Worm (Caenorhabditis elegans): Measurements from ENCODE around the gene wee-1.3.

DNA sequence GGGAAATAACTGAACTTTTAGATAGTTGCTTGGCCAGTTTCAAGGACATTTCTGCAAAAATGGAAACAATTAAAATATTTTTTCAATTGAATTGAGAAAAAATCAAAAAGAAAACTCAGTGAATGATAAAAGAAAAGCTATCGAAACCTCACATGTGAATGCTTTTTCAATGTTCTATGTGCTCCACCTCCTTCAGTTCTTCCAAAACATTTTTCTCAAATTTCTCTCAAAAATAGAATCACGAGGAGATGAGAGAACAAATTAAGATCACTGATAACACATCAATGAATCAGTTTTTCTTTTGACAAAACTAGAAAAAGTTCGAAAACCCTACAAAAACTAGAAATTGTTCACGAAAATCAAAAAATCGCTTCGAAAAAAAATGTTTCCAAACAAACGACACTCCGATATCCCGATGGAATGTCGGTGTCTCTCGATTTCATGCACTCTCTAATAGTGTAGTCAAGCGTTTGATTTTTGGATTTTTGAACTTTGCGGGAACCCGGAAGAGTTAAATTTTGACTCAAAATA lies 29.5 kb downstream of the wee-1.3 start, which contains the start of gene ZK1320.9:
- no peak for TF ChIP-seq B0310.2 (tag; optimal IDR thresholded peaks at IDR 0.05)
- TF ChIP-seq ama-1 (optimal IDR thresholded peaks at IDR 0.05) = no peak
- TF ChIP-seq aly-1 (tag; optimal IDR thresholded peaks at IDR 0.05) = no peak
- TF ChIP-seq flt-1 (GFP tag; IDR thresholded peaks at IDR 0.05) = no peak
- no peak for TF ChIP-seq scrt-1 (GFP tag; IDR thresholded peaks at IDR 0.05)
- TF ChIP-seq ceh-13 (GFP tag; optimal IDR thresholded peaks at IDR 0.05) = no peak
- no peak for TF ChIP-seq ceh-36 (tag; optimal IDR thresholded peaks at IDR 0.05)
- no peak for TF ChIP-seq tbx-37 (GFP tag; conservative IDR thresholded peaks at IDR 0.05)
